Worm (Caenorhabditis elegans): ENCODE measurements around the gene Y59C2A.2.

Gene Y59C2A.2

ce11 chrII:2176688-2177087, 27.2 kb downstream of the Y59C2A.2 start, which contains the start of gene gba-1:
Gene gba-1, plus strand, starts transcription at chrII:2176741.
- TF ChIP-seq fos-1 (tag; optimal IDR thresholded peaks at IDR 0.05) (peak; percentile 30), sma-3 (GFP tag; optimal IDR thresholded peaks at IDR 0.05) (no peak), lin-13 (GFP tag; optimal IDR thresholded peaks at IDR 0.05) (no peak), crh-2 (tag; optimal IDR thresholded peaks at IDR 0.05) (peak; percentile 10), C34F6.9 (tag; optimal IDR thresholded peaks at IDR 0.05) (no peak)

ce11 chrII:2175367-2175766, 28.6 kb downstream of the Y59C2A.2 start, which contains the start of gene C33C12.7:
Gene C33C12.7, minus strand, starts transcription at chrII:2175467.
- TF ChIP-seq blmp-1 (tag; optimal IDR thresholded peaks at IDR 0.05; ENCODE audit: insufficient read depth) (no peak), nhr-129 (tag; optimal IDR thresholded peaks at IDR 0.05) (no peak), lin-13 (GFP tag; optimal IDR thresholded peaks at IDR 0.05) (no peak), crh-2 (tag; optimal IDR thresholded peaks at IDR 0.05) (no peak), zag-1 (tag; optimal IDR thresholded peaks at IDR 0.05) (no peak), dmd-4 (tag; optimal IDR thresholded peaks at IDR 0.05) (no peak), C34F6.9 (tag; optimal IDR thresholded peaks at IDR 0.05) (no peak), nhr-25 (tag; optimal IDR thresholded peaks at IDR 0.05) (no peak), lin-11 (tag; optimal IDR thresholded peaks at IDR 0.05) (no peak), snpc-4 (tag; optimal IDR thresholded peaks at IDR 0.05) (no peak), elt-1 (tag; optimal IDR thresholded peaks at IDR 0.05) (no peak), ztf-1 (GFP tag; conservative IDR thresholded peaks at IDR 0.05) (no peak), mdl-1 (tag; optimal IDR thresholded peaks at IDR 0.05) (no peak), alr-1 (tag; optimal IDR thresholded peaks at IDR 0.05) (no peak), F13H6.1 (tag; optimal IDR thresholded peaks at IDR 0.05) (no peak), ceh-16 (tag; optimal IDR thresholded peaks at IDR 0.05) (no peak), ama-1 (optimal IDR thresholded peaks at IDR 0.05) (no peak), ceh-82 (tag; optimal IDR thresholded peaks at IDR 0.05) (no peak)

- TF ChIP-seq aly-2 (tag; optimal IDR thresholded peaks at IDR 0.05) = no peak
Observed at ce11 chrII:2170085-2170484, 33.9 kb downstream of the Y59C2A.2 start, which contains the start of gene C33C12.12. Gene C33C12.12, minus strand, starts transcription at chrII:2170185.

- TF ChIP-seq unc-55 (GFP tag; optimal IDR thresholded peaks at IDR 0.05) (no peak), ztf-4 (tag; optimal IDR thresholded peaks at IDR 0.05) (no peak), Y55F3AM.14 (GFP tag; optimal IDR thresholded peaks at IDR 0.05) (no peak), peb-1 (tag; optimal IDR thresholded peaks at IDR 0.05) (no peak), snpc-4 (tag; optimal IDR thresholded peaks at IDR 0.05) (no peak), mab-5 (tag; optimal IDR thresholded peaks at IDR 0.05) (no peak), ceh-16 (tag; optimal IDR thresholded peaks at IDR 0.05) (no peak), ztf-1 (GFP tag; conservative IDR thresholded peaks at IDR 0.05) (no peak), lin-13 (GFP tag; optimal IDR thresholded peaks at IDR 0.05) (no peak), gmeb-1 (tag; optimal IDR thresholded peaks at IDR 0.05) (no peak), nhr-77 (tag; optimal IDR thresholded peaks at IDR 0.05) (no peak), nhr-129 (tag; optimal IDR thresholded peaks at IDR 0.05) (no peak), sma-3 (GFP tag; optimal IDR thresholded peaks at IDR 0.05) (no peak), nhr-25 (tag; optimal IDR thresholded peaks at IDR 0.05) (no peak), unc-62 (GFP tag; optimal IDR thresholded peaks at IDR 0.05) (no peak), ZK546.5 (tag; optimal IDR thresholded peaks at IDR 0.05) (no peak), nhr-6 (tag; optimal IDR thresholded peaks at IDR 0.05) (no peak), nhr-12 (tag; optimal IDR thresholded peaks at IDR 0.05) (no peak)
Observed at ce11 chrII:2168374-2168773, 35.6 kb downstream of the Y59C2A.2 start, which contains the start of gene fbxb-38. Gene fbxb-38, minus strand, starts transcription at chrII:2168763.

- no peak for TF ChIP-seq alr-1 (tag; optimal IDR thresholded peaks at IDR 0.05)
- TF ChIP-seq lin-11 (tag; optimal IDR thresholded peaks at IDR 0.05) = no peak
- TF ChIP-seq unc-62 (GFP tag; optimal IDR thresholded peaks at IDR 0.05) = no peak
- TF ChIP-seq lin-39 (tag; optimal IDR thresholded peaks at IDR 0.05) = no peak
- TF ChIP-seq elt-3 (tag; optimal IDR thresholded peaks at IDR 0.05) = no peak
- no peak for TF ChIP-seq sem-4 (tag; optimal IDR thresholded peaks at IDR 0.05)
- TF ChIP-seq F13H6.1 (tag; optimal IDR thresholded peaks at IDR 0.05) = no peak
- no peak for TF ChIP-seq ceh-82 (tag; optimal IDR thresholded peaks at IDR 0.05)
- no peak for TF ChIP-seq nhr-21 (tag; optimal IDR thresholded peaks at IDR 0.05)
- no peak for TF ChIP-seq mbf-1 (tag; optimal IDR thresholded peaks at IDR 0.05)
Observed at ce11 chrII:2166376-2166775, 37.6 kb downstream of the Y59C2A.2 start, which contains the start of gene C33C12.4. Gene C33C12.4, minus strand, starts transcription at chrII:2166476.

Data from whole organism, L2 larva.